Worm (Caenorhabditis elegans) whole organism, L1 larva: ENCODE data around the gene cpt-4.

ENCODE experiments used
- nhr-11 ChIP-seq: fragments of 150-350 bp; optimal IDR thresholded peaks from 2 replicates; lab custom pipeline; 2014; ENCODE audit warnings: missing biosample characterization, missing genetic modification characterization
- snu-23 ChIP-seq: sonication (generic microtip); optimal IDR thresholded peaks from 2 replicates; lab custom pipeline; 2016; ENCODE audit warnings: missing genetic modification characterization, missing compliant biosample characterization
- unc-30 ChIP-seq: sonication (generic microtip); optimal IDR thresholded peaks from 2 replicates; lab custom pipeline; 2017; ENCODE audit warnings: missing biosample characterization, missing genetic modification characterization

DNA sequence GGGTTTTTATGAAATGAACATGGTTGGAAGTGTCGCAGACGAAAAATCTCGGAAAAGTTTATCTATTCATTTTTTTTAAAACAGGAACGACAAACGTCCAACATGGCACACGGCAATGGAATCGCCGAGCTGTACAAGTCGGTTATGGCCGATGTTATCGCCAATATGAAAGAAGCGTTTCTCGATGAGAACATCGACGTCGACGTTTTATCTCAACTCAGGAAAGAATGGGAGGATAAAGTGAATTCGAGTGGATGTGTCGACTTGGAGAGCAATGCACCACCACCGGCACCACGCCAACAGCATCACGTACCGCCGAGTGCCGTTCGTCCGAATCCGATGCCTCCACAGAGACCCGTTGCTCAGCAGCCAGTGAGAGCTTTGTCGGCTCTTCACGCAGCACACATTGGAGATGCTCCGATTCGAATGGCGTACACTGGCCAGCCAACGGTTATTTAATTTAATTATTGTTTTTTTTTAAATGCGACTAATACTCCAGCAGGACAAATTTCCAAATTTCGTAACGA is 22.6 kb upstream of the cpt-4 start:
- TF ChIP-seq unc-30 (tag; lab: Kevin White, UChicago) (no peak), nhr-11 (tag; lab: Kevin White, UChicago) (no peak), snu-23 (GFP tag; lab: Kevin White, UChicago) (no peak)
